Worm (Caenorhabditis elegans) whole organism, L4/young adult: ENCODE measurements around the gene hmg-5.

Experiments used
- W03F9.2 ChIP-seq: fragments of 150-350 bp; optimal IDR thresholded peaks from 2 replicates; lab custom pipeline; 2014; ENCODE audit warnings: missing biosample characterization, missing genetic modification characterization
- dao-5 ChIP-seq: sonication (generic microtip); optimal IDR thresholded peaks from 2 replicates; lab custom pipeline; 2016; ENCODE audit warnings: missing genotype, missing genetic modification characterization, moderate library complexity, missing compliant biosample characterization

ce11 chrIV:7633020-7633419 lies 13.0 kb downstream of the hmg-5 start, which contains the start of gene plp-1:
- TF ChIP-seq W03F9.2 = no peak
- no peak for TF ChIP-seq dao-5
